Worm (Caenorhabditis elegans): ENCODE data around the gene oac-4.

Gene oac-4

ce11 chrII:3803219-3803618, 32.6 kb downstream of the oac-4 start, which contains the start of gene ins-32:
TSS of gene ins-32 (minus strand) at chrII:3803319.
- TF ChIP-seq let-526 (GFP tag; IDR thresholded peaks at IDR 0.05) (no peak), egrh-3 (GFP tag; IDR thresholded peaks at IDR 0.05) (no peak), madf-10 (tag; optimal IDR thresholded peaks at IDR 0.05) (no peak), ztf-26 (tag; optimal IDR thresholded peaks at IDR 0.05) (no peak), zim-3 (tag; optimal IDR thresholded peaks at IDR 0.05) (no peak), pbrm-1 (GFP tag; IDR thresholded peaks at IDR 0.05) (no peak), ztf-25 (GFP tag; IDR thresholded peaks at IDR 0.05) (no peak), B0035.1 (tag; optimal IDR thresholded peaks at IDR 0.05) (no peak), mxl-1 (tag; optimal IDR thresholded peaks at IDR 0.05) (no peak), lsy-27 (tag; optimal IDR thresholded peaks at IDR 0.05; ENCODE audit: borderline replicate concordance, insufficient read depth) (no peak), tlf-1 (GFP tag; optimal IDR thresholded peaks at IDR 0.05) (no peak), B0336.3 (GFP tag; IDR thresholded peaks at IDR 0.05) (no peak), ztf-3 (GFP tag; optimal IDR thresholded peaks at IDR 0.05) (no peak), F22D6.2 (tag; optimal IDR thresholded peaks at IDR 0.05) (no peak), ceh-27 (GFP tag; optimal IDR thresholded peaks at IDR 0.05) (no peak), ceh-100 (GFP tag; IDR thresholded peaks at IDR 0.05) (no peak), C06A6.2 (GFP tag; conservative IDR thresholded peaks at IDR 0.05) (no peak), dpl-1 (GFP tag; optimal IDR thresholded peaks at IDR 0.05) (no peak)

- TF ChIP-seq ztf-26 (tag; optimal IDR thresholded peaks at IDR 0.05) (no peak), attf-3 (GFP tag; conservative IDR thresholded peaks at IDR 0.05) (no peak), ceh-27 (GFP tag; optimal IDR thresholded peaks at IDR 0.05) (no peak)
Observed at ce11 chrII:3795323-3795722, 40.5 kb downstream of the oac-4 start, which contains the start of gene Y8A9A.2. TSS of gene Y8A9A.2 (plus strand) at chrII:3795623.

DNA sequence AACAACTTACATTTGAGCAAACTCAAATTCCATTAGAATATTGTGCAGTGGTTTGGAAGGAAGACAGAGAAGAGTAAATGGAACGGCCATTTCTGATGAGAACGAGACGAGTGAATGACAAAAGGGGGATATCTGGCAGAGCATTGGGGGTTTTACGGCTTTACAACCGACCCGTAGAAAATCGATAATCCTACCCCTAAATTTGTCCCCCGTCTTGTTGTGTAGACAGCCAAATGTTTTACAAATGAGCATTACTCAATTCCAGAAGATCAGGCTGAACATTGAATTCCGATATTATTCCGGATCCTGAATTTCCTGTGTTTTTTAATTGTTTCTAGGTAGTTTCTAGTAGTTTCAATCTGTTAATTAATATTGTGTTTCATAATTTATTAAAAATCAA, 42.5 kb downstream of the oac-4 start, which contains the start of gene fbxb-99:
fbxb-99 (minus strand) TSS at position 101 of the 400 bp plus-strand sequence.
- TF ChIP-seq lir-1 (GFP tag; conservative IDR thresholded peaks at IDR 0.05) (no peak), F10E7.11 (tag; optimal IDR thresholded peaks at IDR 0.05) (no peak), nhr-90 (tag; optimal IDR thresholded peaks at IDR 0.05) (no peak), ztf-18 (tag; optimal IDR thresholded peaks at IDR 0.05) (no peak), ztf-28 (GFP tag; IDR thresholded peaks at IDR 0.05) (no peak)

DNA sequence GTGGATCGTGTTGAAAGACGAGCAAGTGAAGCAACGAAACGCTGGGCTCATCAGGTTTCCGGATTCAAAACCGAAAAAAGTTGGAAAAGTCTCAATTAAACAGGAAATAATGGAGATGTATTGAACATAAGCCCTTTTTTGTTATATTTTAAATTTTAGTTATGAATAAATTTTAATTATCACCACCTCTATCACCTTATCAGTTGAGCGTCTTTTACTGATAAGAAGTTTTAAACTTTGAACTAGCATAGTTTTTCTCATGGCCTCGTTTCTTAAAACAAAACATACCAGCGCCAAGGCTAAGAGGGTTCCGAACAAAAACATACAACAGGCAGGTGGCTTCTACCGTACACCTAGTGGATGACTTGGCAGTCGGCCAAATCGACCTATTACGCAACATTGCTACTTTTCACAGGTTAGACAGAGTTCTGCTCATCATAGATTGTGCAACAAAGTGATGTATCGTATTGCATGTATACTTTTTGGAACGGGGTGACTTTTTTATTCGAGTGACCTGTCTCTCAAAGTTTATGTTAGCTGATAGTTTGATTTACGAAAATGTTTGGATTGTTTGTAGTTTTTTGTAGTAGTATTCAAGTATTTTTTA, 47.4 kb downstream of the oac-4 start:
- TF ChIP-seq madf-6 (GFP tag; IDR thresholded peaks at IDR 0.05) (no peak), Y53F4B.3 (GFP tag; IDR thresholded peaks at IDR 0.05) (no peak), Y53G8AR.9 (GFP tag; conservative IDR thresholded peaks at IDR 0.05) (no peak), egl-18 (GFP tag; IDR thresholded peaks at IDR 0.05) (no peak), egl-44 (GFP tag; IDR thresholded peaks at IDR 0.05) (no peak), B0019.2 (GFP tag; conservative IDR thresholded peaks at IDR 0.05) (no peak), F39B2.1 (GFP tag; IDR thresholded peaks at IDR 0.05) (no peak)

DNA sequence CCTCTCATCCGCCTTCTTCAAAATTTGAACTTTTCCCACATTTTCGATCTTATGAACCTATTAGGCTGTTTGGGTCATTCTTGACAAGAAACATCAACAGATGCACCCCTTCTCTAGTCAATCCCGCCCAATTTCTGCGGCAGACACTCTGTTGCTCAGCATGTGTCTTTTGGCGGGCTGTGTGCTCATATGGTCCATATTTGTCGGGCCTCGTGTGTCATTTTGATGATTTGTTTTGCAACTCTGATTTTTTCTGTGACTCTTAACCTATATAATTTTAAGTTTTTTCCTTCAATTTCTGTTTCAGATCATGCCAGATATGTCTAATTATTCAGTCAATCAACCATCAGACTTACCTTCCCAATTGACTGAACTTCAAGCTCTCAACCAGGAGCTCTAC, 48.7 kb downstream of the oac-4 start, which contains the start of gene T24E12.13:
T24E12.13 (plus strand) TSS at position 301 of the 400 bp plus-strand sequence.
- TF ChIP-seq nhr-27 (tag; optimal IDR thresholded peaks at IDR 0.05) (no peak), bed-2 (GFP tag; IDR thresholded peaks at IDR 0.05) (no peak), ztf-26 (tag; optimal IDR thresholded peaks at IDR 0.05) (no peak), ZK185.1 (tag; optimal IDR thresholded peaks at IDR 0.05; ENCODE audit: poor library complexity, severe bottlenecking) (no peak), sptf-2 (GFP tag; optimal IDR thresholded peaks at IDR 0.05) (no peak), Y56A3A.18 (GFP tag; IDR thresholded peaks at IDR 0.05) (no peak), chd-7 (tag; optimal IDR thresholded peaks at IDR 0.05) (no peak), C17E4.6 (GFP tag; IDR thresholded peaks at IDR 0.05) (no peak), tbp1 (GFP tag; optimal IDR thresholded peaks at IDR 0.05) (no peak), unc-130 (GFP tag; optimal IDR thresholded peaks at IDR 0.05) (no peak), atf-7 (tag; optimal IDR thresholded peaks at IDR 0.05) (no peak), snpc-4 (GFP tag; optimal IDR thresholded peaks at IDR 0.05) (no peak), snpc-4 (tag; optimal IDR thresholded peaks at IDR 0.05) (no peak), akir-1 (GFP tag; optimal IDR thresholded peaks at IDR 0.05) (no peak)
